Fruit fly (Drosophila melanogaster): ENCODE results near the gene CG7560.

CG7560 gene

DNA sequence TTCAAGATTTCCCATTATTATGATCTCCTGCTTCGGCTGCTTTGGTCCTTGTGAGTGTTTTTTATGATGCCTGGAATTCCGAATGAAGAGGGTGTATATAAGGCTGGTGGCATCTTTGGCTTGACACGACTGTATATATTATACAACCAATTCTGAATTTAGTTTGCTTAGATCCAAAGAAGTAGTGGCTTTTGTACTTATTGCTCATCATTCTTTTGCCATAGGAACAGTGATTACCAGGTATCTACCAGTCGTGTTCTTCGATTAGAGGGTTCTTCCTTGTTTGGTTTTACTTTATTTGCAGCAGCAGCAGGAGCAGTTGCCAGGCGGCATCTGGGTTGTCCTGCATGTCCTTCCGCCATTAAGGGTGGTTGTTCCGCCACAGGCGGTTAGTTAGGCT lies 21.4 kb upstream of the CG7560 start (continued):
- TF ChIP-seq pan (optimal IDR thresholded peaks at IDR 0.05): no peak
- peak in 1 of 2 experiments; percentile 78 for TF ChIP-seq pan (GFP tag; optimal IDR thresholded peaks at IDR 0.05 in 1 of 2, IDR thresholded peaks at IDR 0.05 in 1 of 2)
- TF ChIP-seq Usf (GFP tag; optimal IDR thresholded peaks at IDR 0.05): no peak
- no peak for TF ChIP-seq Trl (optimal IDR thresholded peaks at IDR 0.05)
- TF ChIP-seq Trl (GFP tag; optimal IDR thresholded peaks at IDR 0.05): peak; percentile 58
- TF ChIP-seq otp (GFP tag; IDR thresholded peaks at IDR 0.05): peak; percentile 72
- peak; percentile 60 for TF ChIP-seq sob (GFP tag; IDR thresholded peaks at IDR 0.05)
- no peak for TF ChIP-seq CG6175 (GFP tag; IDR thresholded peaks at IDR 0.05)
- TF ChIP-seq CG30020 (tag; optimal IDR thresholded peaks at IDR 0.05): no peak
- peak; percentile 79 for TF ChIP-seq ci (GFP tag; IDR thresholded peaks at IDR 0.05)
- TF ChIP-seq Deaf1 (tag; optimal IDR thresholded peaks at IDR 0.05): no peak
- TF ChIP-seq D19A (tag; optimal IDR thresholded peaks at IDR 0.05): peak; percentile 58
- no peak for TF ChIP-seq trem (tag; optimal IDR thresholded peaks at IDR 0.05)
- no peak for TF ChIP-seq mirr (GFP tag; optimal IDR thresholded peaks at IDR 0.05)
- peak; percentile 53; the same call in 3 of the 4 replicates for TF ChIP-seq Gug (GFP tag; IDR thresholded peaks at IDR 0.05)
- no peak for TF ChIP-seq CG12299 (tag; optimal IDR thresholded peaks at IDR 0.05)
- TF ChIP-seq sqz (GFP tag; optimal IDR thresholded peaks at IDR 0.05): no peak
- TF ChIP-seq Mrtf (GFP tag; IDR thresholded peaks at IDR 0.05): 0 out of 3 replicates have a peak, but pooled peaks have one; percentile 30
- no peak for TF ChIP-seq MBD-R2 (GFP tag; IDR thresholded peaks at IDR 0.05)
- peak; percentile 20 for TF ChIP-seq CG12659 (GFP tag; optimal IDR thresholded peaks at IDR 0.05)
- TF ChIP-seq Spps (tag; optimal IDR thresholded peaks at IDR 0.05): no peak
- TF ChIP-seq vnd (GFP tag; IDR thresholded peaks at IDR 0.05; ENCODE audit: partially characterized antibody): no peak
- no peak for TF ChIP-seq al (GFP tag; IDR thresholded peaks at IDR 0.05)
- no peak for TF ChIP-seq prd (optimal IDR thresholded peaks at IDR 0.05)
- peak; percentile 92 for TF ChIP-seq prd (GFP tag; IDR thresholded peaks at IDR 0.05)
- no peak for TF ChIP-seq esg (GFP tag; conservative IDR thresholded peaks at IDR 0.05)
- peak; percentile 27 for TF ChIP-seq CG17385 (GFP tag; optimal IDR thresholded peaks at IDR 0.05)
- TF ChIP-seq cwo (GFP tag; optimal IDR thresholded peaks at IDR 0.05): peak; percentile 17
- TF ChIP-seq PHDP (tag; optimal IDR thresholded peaks at IDR 0.05): peak; percentile 37
- peak; percentile 59 for TF ChIP-seq Sox102F (GFP tag; optimal IDR thresholded peaks at IDR 0.05)
- TF ChIP-seq CG13624 (GFP tag; optimal IDR thresholded peaks at IDR 0.05): peak; percentile 50
- no peak; the same call in 1 of the 2 replicates for TF ChIP-seq Taf1 (GFP tag; IDR thresholded peaks at IDR 0.05)
- TF ChIP-seq HHEX (GFP tag; optimal IDR thresholded peaks at IDR 0.05): no peak
- no peak for TF ChIP-seq CG7987 (GFP tag; optimal IDR thresholded peaks at IDR 0.05)
- TF ChIP-seq CG1602 (GFP tag; optimal IDR thresholded peaks at IDR 0.05): peak; percentile 55
- TF ChIP-seq cg (GFP tag; optimal IDR thresholded peaks at IDR 0.05): no peak
- peak; percentile 30 for TF ChIP-seq gcm2 (GFP tag; optimal IDR thresholded peaks at IDR 0.05)
- no peak for TF ChIP-seq CG8281 (tag; optimal IDR thresholded peaks at IDR 0.05)
- TF ChIP-seq sens-2 (GFP tag; IDR thresholded peaks at IDR 0.05): no peak
- no peak for TF ChIP-seq ab (GFP tag; optimal IDR thresholded peaks at IDR 0.05)
- peak; percentile 68 for TF ChIP-seq Oli (tag; optimal IDR thresholded peaks at IDR 0.05)
- no peak for TF ChIP-seq Dfd (GFP tag; optimal IDR thresholded peaks at IDR 0.05)
- no peak for TF ChIP-seq CG6683 (GFP tag; optimal IDR thresholded peaks at IDR 0.05)
- TF ChIP-seq cad (GFP tag; optimal IDR thresholded peaks at IDR 0.05): no peak
- no peak for TF ChIP-seq Dek (tag; optimal IDR thresholded peaks at IDR 0.05)
- no peak for TF ChIP-seq CG8478 (optimal IDR thresholded peaks at IDR 0.05)
- peak; percentile 21 for TF ChIP-seq CG30431 (GFP tag; optimal IDR thresholded peaks at IDR 0.05)
- no peak for TF ChIP-seq BtbVII (GFP tag; optimal IDR thresholded peaks at IDR 0.05)
- TF ChIP-seq lov (optimal IDR thresholded peaks at IDR 0.05): no peak
- peak; percentile 56; the same call in 1 of the 3 replicates for TF ChIP-seq lov (GFP tag; IDR thresholded peaks at IDR 0.05)
- no peak for TF ChIP-seq Doc2 (GFP tag; IDR thresholded peaks at IDR 0.05)
- no peak for TF ChIP-seq Doc3 (GFP tag; IDR thresholded peaks at IDR 0.05; ENCODE audit: partially characterized antibody)
- TF ChIP-seq az2 (GFP tag; optimal IDR thresholded peaks at IDR 0.05): peak; percentile 44
